Fruit fly (Drosophila melanogaster) whole organism, pupa: ENCODE measurements around the gene CG9737.

Experiments used
- CG10348 ChIP-seq: fragments of 200-800 bp; sonication (Bioruptor generic); IDR thresholded peaks from 2 replicates; pipeline ENCODE4 v1.3.6; 2022; ENCODE audit warnings: missing biosample characterization, missing genetic modification characterization
- CG12605 ChIP-seq: fragments of 200-800 bp; sonication (Bioruptor generic); IDR thresholded peaks from 2 replicates; pipeline ENCODE4 v1.3.6; 2022; ENCODE audit warnings: missing biosample characterization, missing genetic modification characterization
- CG13204 ChIP-seq: fragments of 200-800 bp; sonication (Bioruptor generic); optimal IDR thresholded peaks from 2 replicates; lab custom pipeline; 2018; ENCODE audit warnings: missing biosample characterization, mild to moderate bottlenecking, missing genetic modification characterization, moderate library complexity
- CG14655 ChIP-seq: fragments of 200-800 bp; sonication (Bioruptor generic); optimal IDR thresholded peaks from 3 replicates; lab custom pipeline; 2017; ENCODE audit warnings: mild to moderate bottlenecking, missing biosample characterization, missing genetic modification reagents, missing genetic modification characterization
- CG15710 ChIP-seq: fragments of 200-800 bp; sonication (Bioruptor generic); optimal IDR thresholded peaks from 2 replicates; lab custom pipeline; 2018; ENCODE audit warnings: missing biosample characterization, mild to moderate bottlenecking, missing genetic modification characterization, moderate library complexity
- CG17806 ChIP-seq: fragments of 200-800 bp; sonication (Bioruptor generic); optimal IDR thresholded peaks from 2 replicates; lab custom pipeline; 2018; ENCODE audit warnings: missing biosample characterization, mild to moderate bottlenecking, missing genetic modification characterization, moderate library complexity
- CG32121 ChIP-seq: fragments of 200-800 bp; sonication (Bioruptor generic); IDR thresholded peaks from 2 replicates; pipeline ENCODE4 v1.3.6; 2022; ENCODE audit warnings: missing biosample characterization, missing genetic modification characterization
- CG34367 ChIP-seq: fragments of 200-800 bp; sonication (Bioruptor generic); optimal IDR thresholded peaks from 2 replicates; lab custom pipeline; 2018; ENCODE audit warnings: missing biosample characterization, mild to moderate bottlenecking, missing genetic modification characterization
- CG4496 ChIP-seq: fragments of 200-800 bp; sonication (Bioruptor generic); IDR thresholded peaks from 3 replicates; pipeline ENCODE4 v1.3.6; 2022; ENCODE audit warnings: missing biosample characterization, missing genetic modification characterization
- CG8159 ChIP-seq: fragments of 200-800 bp; sonication (Bioruptor generic); optimal IDR thresholded peaks from 3 replicates; lab custom pipeline; 2018; ENCODE audit warnings: missing biosample characterization, mild to moderate bottlenecking, missing genetic modification characterization, moderate library complexity
- CG8301 ChIP-seq: fragments of 200-800 bp; sonication (Bioruptor generic); optimal IDR thresholded peaks from 2 replicates; lab custom pipeline; 2018; ENCODE audit warnings: missing biosample characterization, mild to moderate bottlenecking, missing genetic modification characterization
- CG9948 ChIP-seq: fragments of 200-800 bp; sonication (Bioruptor generic); optimal IDR thresholded peaks from 2 replicates; lab custom pipeline; 2018; ENCODE audit warnings: missing biosample characterization, mild to moderate bottlenecking, missing genetic modification characterization, moderate library complexity
- D1 ChIP-seq: fragments of 200-800 bp; sonication (Bioruptor generic); optimal IDR thresholded peaks from 2 replicates; lab custom pipeline; 2018; ENCODE audit warnings: missing biosample characterization, mild to moderate bottlenecking, missing genetic modification characterization, moderate library complexity
- EcR ChIP-seq: fragments of 200-800 bp; sonication (Bioruptor generic); optimal IDR thresholded peaks from 3 replicates; lab custom pipeline; 2019; ENCODE audit warnings: missing biosample characterization, missing genetic modification characterization, mild to moderate bottlenecking, moderate library complexity, missing genetic modification reagents
- Ets98B ChIP-seq: fragments of 200-800 bp; sonication (Bioruptor generic); IDR thresholded peaks from 2 replicates; pipeline ENCODE4 v1.3.6; 2022; ENCODE audit warnings: missing biosample characterization, missing genetic modification characterization
- Pif1A ChIP-seq: fragments of 200-800 bp; sonication (Bioruptor generic); optimal IDR thresholded peaks from 3 replicates; lab custom pipeline; 2016; ENCODE audit warnings: missing biosample characterization, missing genetic modification characterization
- Pif1B ChIP-seq: fragments of 200-800 bp; sonication (Bioruptor generic); optimal IDR thresholded peaks from 3 replicates; lab custom pipeline; 2016; ENCODE audit warnings: missing biosample characterization, missing genetic modification characterization
- Snoo ChIP-seq: fragments of 200-800 bp; sonication (Bioruptor generic); optimal IDR thresholded peaks from 3 replicates; lab custom pipeline; 2017; ENCODE audit warnings: missing biosample characterization, mild to moderate bottlenecking, missing genetic modification characterization, inconsistent platforms
- fd96Ca ChIP-seq: fragments of 200-800 bp; sonication (Bioruptor generic); IDR thresholded peaks from 3 replicates; pipeline ENCODE4 v1.3.6; 2022; ENCODE audit warnings: missing biosample characterization, missing genetic modification characterization
- gl ChIP-seq: fragments of 200-800 bp; sonication (Bioruptor generic); optimal IDR thresholded peaks from 2 replicates; lab custom pipeline; 2018; ENCODE audit warnings: missing biosample characterization, mild to moderate bottlenecking, missing genetic modification characterization
- rn ChIP-seq: fragments of 200-800 bp; sonication (Bioruptor generic); IDR thresholded peaks from 2 replicates; pipeline ENCODE4 v1.3.6; 2022; ENCODE audit warnings: missing biosample characterization, missing genetic modification characterization

The CG9737 gene

DNA sequence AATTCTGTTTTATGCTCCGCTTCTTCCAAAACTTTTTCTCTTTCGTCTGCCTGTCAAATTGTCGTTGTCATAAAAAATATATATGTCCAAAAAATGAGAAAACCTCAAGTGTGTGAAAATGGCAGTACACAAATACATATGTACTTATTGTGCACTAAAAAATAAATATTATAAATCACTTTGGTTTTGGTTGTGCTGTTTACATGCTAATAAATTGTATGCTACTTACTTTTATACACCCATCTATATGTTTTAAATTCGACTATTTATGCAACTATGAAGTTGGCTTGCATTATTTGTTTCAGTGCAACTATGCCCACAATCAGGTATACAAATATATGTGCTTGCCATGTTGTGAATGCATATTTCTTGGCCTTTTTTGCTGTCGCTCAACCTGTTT lies 14.5 kb upstream of the CG9737 start:
- TF ChIP-seq CG10348 (0 out of 2 replicates have a peak, but pooled peaks have one; percentile 25), CG14655 (peak; percentile 18), Pif1A (peak; percentile 89), fd96Ca (no peak), gl (tag; lab: Kevin White, UChicago) (no peak), CG17806 (tag; lab: Kevin White, UChicago) (peak; percentile 74), CG9948 (tag; lab: Kevin White, UChicago) (peak; percentile 72), CG8159 (tag; lab: Kevin White, UChicago) (peak; percentile 81), rn (GFP tag; lab: Robert Waterston, UW) (no peak), CG12605 (GFP tag; lab: Robert Waterston, UW) (peak; percentile 30; the same call in 1 of the 2 replicates), CG32121 (GFP tag; lab: Robert Waterston, UW) (no peak), CG4496 (GFP tag; lab: Robert Waterston, UW) (peak; percentile 49; the same call in 1 of the 3 replicates), CG8301 (tag; lab: Kevin White, UChicago) (peak; percentile 5), Snoo (tag; lab: Kevin White, UChicago) (peak; percentile 91), CG34367 (tag; lab: Kevin White, UChicago) (peak; percentile 81), Pif1B (GFP tag; lab: Kevin White, UChicago) (peak; percentile 71), Ets98B (no peak; the same call in 1 of the 2 replicates), CG13204 (GFP tag; lab: Kevin White, UChicago) (peak; percentile 44), CG15710 (tag; lab: Kevin White, UChicago) (peak; percentile 80), D1 (tag; lab: Kevin White, UChicago) (peak; percentile 72)

DNA sequence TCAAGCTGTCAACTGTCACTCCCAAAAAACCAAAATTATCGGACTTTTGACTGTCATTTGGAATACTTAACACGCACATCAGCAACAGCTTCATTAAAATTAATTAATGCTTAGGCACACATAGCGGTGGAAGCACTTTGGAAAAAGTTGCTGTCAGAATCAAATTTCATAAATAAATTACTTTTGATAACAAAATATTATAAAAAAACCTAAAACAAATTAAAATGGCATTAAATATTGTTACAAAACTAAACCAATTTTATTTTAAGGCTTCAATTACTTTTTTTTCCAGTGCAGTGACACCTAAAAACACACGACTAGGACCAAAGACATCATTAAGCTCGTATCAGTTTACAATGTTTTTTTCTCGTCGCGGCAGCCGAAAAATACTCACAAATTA lies 13.1 kb upstream of the CG9737 start:
- TF ChIP-seq D1 (tag; lab: Kevin White, UChicago), result peak; percentile 17
- TF ChIP-seq fd96Ca, result no peak
- peak; percentile 67 for TF ChIP-seq CG15710 (tag; lab: Kevin White, UChicago)
- TF ChIP-seq Ets98B, result no peak; the same call in 1 of the 2 replicates
- TF ChIP-seq CG10348, result no peak
- TF ChIP-seq Pif1A, result peak; percentile 22
- peak; percentile 61 for TF ChIP-seq CG17806 (tag; lab: Kevin White, UChicago)
- TF ChIP-seq Pif1B (GFP tag; lab: Kevin White, UChicago), result no peak
- TF ChIP-seq CG34367 (tag; lab: Kevin White, UChicago), result peak; percentile 51
- TF ChIP-seq CG12605 (GFP tag; lab: Robert Waterston, UW), result 0 out of 2 replicates have a peak, but pooled peaks have one; percentile 23
- TF ChIP-seq rn (GFP tag; lab: Robert Waterston, UW), result no peak
- TF ChIP-seq Snoo (tag; lab: Kevin White, UChicago), result peak; percentile 45
- TF ChIP-seq CG8159 (tag; lab: Kevin White, UChicago), result peak; percentile 75
- TF ChIP-seq CG32121 (GFP tag; lab: Robert Waterston, UW), result 0 out of 2 replicates have a peak, but pooled peaks have one; percentile 30
- TF ChIP-seq CG4496 (GFP tag; lab: Robert Waterston, UW), result peak; percentile 48; the same call in 1 of the 3 replicates
- peak; percentile 27 for TF ChIP-seq CG14655
- no peak for TF ChIP-seq EcR (GFP tag; lab: Kevin White, UChicago)
- TF ChIP-seq CG13204 (GFP tag; lab: Kevin White, UChicago), result no peak
- peak; percentile 66 for TF ChIP-seq CG9948 (tag; lab: Kevin White, UChicago)
- TF ChIP-seq CG8301 (tag; lab: Kevin White, UChicago), result no peak
- no peak for TF ChIP-seq gl (tag; lab: Kevin White, UChicago)

DNA sequence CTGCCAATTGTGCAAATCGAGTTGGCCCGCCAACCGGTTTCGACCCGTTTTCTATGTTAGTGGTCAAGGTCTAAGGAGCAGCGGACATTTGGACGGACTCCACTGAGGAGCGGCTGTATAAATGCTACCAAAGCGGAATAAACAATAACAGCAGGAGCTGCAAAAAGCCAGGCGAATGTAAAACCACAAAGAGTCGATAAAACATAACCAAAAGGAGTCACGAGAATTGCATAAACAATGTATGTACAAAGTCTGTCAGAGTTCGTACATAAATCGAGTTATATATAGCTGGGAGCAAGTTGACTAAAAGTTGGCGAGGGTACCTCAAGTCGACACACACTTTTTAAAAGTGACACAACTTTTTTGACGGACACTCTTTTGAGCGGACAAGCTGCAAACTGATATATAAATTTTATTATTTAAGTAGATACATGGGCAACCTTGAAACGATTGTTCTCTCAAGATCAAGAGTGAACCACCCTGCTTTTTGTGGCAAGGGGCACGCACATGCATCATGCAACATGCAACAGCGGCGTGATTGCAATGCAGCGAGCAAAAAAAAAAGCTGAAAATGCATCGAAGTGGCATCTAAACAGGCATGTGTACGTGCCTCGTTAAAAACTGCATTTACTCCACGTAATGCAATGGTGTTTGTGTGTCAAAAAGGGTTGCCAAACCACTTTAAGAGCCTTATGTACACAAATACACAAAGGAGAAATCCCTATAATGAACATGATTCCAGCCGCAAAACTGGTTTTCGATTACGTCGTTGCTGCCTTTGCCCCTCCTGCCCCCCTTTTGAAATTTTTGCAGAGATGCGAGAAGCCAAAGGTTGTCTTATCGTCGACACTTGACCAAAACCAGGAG lies 12.4 kb upstream of the CG9737 start:
- TF ChIP-seq CG13204 (GFP tag; lab: Kevin White, UChicago) (peak; percentile 94), CG8301 (tag; lab: Kevin White, UChicago) (peak; percentile 92), CG17806 (tag; lab: Kevin White, UChicago) (peak; percentile 97), CG4496 (GFP tag; lab: Robert Waterston, UW) (peak; percentile 97), EcR (GFP tag; lab: Kevin White, UChicago) (peak; percentile 73), gl (tag; lab: Kevin White, UChicago) (peak; percentile 96), D1 (tag; lab: Kevin White, UChicago) (peak; percentile 91), CG9948 (tag; lab: Kevin White, UChicago) (peak; percentile 97), CG32121 (GFP tag; lab: Robert Waterston, UW) (peak; percentile 90), Pif1A (peak; percentile 95), rn (GFP tag; lab: Robert Waterston, UW) (peak; percentile 84), Pif1B (GFP tag; lab: Kevin White, UChicago) (peak; percentile 98), CG34367 (tag; lab: Kevin White, UChicago) (peak; percentile 97), Ets98B (peak; percentile 90), CG12605 (GFP tag; lab: Robert Waterston, UW) (peak; percentile 97), CG15710 (tag; lab: Kevin White, UChicago) (peak; percentile 97), fd96Ca (peak; percentile 96), CG10348 (peak; percentile 46; the same call in 1 of the 2 replicates), CG8159 (tag; lab: Kevin White, UChicago) (peak; percentile 97), Snoo (tag; lab: Kevin White, UChicago) (peak; percentile 94), CG14655 (peak; percentile 95)

DNA sequence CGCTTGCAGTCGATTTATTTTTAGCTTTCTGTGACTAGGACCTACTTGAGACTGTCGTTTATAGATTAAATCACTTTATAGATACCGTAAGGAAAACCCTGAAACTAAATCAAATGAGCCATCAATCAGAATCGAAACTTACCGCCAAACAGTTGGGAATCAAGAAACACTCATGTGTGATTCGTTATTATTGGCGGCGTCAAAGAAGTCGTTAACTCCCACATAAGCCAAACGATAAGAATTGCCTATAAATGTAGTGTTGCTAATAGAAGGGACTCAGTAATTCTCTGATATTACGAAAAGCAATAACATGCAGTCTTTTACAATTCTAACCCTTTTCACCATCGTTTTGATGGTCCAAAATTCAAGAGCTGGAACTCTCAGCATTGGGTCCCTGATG lies 9.8 kb upstream of the CG9737 start, which contains the start of gene CG18404:
TSS of gene CG18404 (plus strand) at position 301 of the 400 bp plus-strand sequence.
- TF ChIP-seq D1 (tag; lab: Kevin White, UChicago) (no peak), CG34367 (tag; lab: Kevin White, UChicago) (no peak), CG8159 (tag; lab: Kevin White, UChicago) (no peak), CG4496 (GFP tag; lab: Robert Waterston, UW) (no peak), Pif1B (GFP tag; lab: Kevin White, UChicago) (no peak), fd96Ca (no peak), Pif1A (no peak), CG15710 (tag; lab: Kevin White, UChicago) (no peak), rn (GFP tag; lab: Robert Waterston, UW) (no peak)
